Fruit fly (Drosophila melanogaster) whole organism, pupa: ENCODE measurements around the gene CG33307.

Source experiments
- CG12605 ChIP-seq: fragments of 200-800 bp; sonication (Bioruptor generic); IDR thresholded peaks from 2 replicates; pipeline ENCODE4 v1.3.6; 2022; ENCODE audit warnings: missing biosample characterization, missing genetic modification characterization
- EcR ChIP-seq: fragments of 200-800 bp; sonication (Bioruptor generic); optimal IDR thresholded peaks from 3 replicates; lab custom pipeline; 2019; ENCODE audit warnings: missing biosample characterization, missing genetic modification characterization, mild to moderate bottlenecking, moderate library complexity, missing genetic modification reagents

The CG33307 gene

dm6 chr2L:13790715-13791114 is 50.6 kb downstream of the CG33307 start, which contains the start of gene CG16863:
Gene CG16863, plus strand, starts transcription at chr2L:13790959.
- TF ChIP-seq EcR (GFP tag; lab: Kevin White, UChicago) (no peak), CG12605 (no peak)
